Worm (Caenorhabditis elegans) whole organism, young adult: ENCODE measurements around the gene F54D5.5.

ENCODE experiments used
- B0019.2 ChIP-seq: fragments of 200-800 bp; sonication (Bioruptor generic); conservative IDR thresholded peaks from 2 replicates; pipeline ENCODE4 v1.3.6; 2022; ENCODE audit warnings: missing genetic modification reagents, missing genetic modification characterization, missing compliant biosample characterization
- B0035.1 ChIP-seq: sonication (generic microtip); optimal IDR thresholded peaks from 2 replicates; lab custom pipeline; 2016; ENCODE audit warnings: missing genetic modification characterization, mild to moderate bottlenecking, missing compliant biosample characterization, missing genotype, missing genetic modification reagents
- C17E4.6 ChIP-seq: fragments of 200-800 bp; sonication (Bioruptor generic); IDR thresholded peaks from 2 replicates; pipeline ENCODE4 v1.3.6; 2022; ENCODE audit warnings: missing genetic modification reagents, missing genetic modification characterization, missing compliant biosample characterization
- F37B4.10 ChIP-seq: fragments of 200-800 bp; sonication (Bioruptor generic); IDR thresholded peaks from 2 replicates; pipeline ENCODE4 v1.3.6; 2022; ENCODE audit warnings: missing genetic modification characterization, missing compliant biosample characterization
- F57C9.4 ChIP-seq: sonication (generic microtip); optimal IDR thresholded peaks from 2 replicates; lab custom pipeline; 2017; ENCODE audit warnings: mild to moderate bottlenecking, missing genetic modification characterization, missing compliant biosample characterization
- K12H6.12 ChIP-seq: fragments of 200-800 bp; sonication (Bioruptor generic); optimal IDR thresholded peaks from 2 replicates; lab custom pipeline; 2018; ENCODE audit warnings: mild to moderate bottlenecking, missing genetic modification characterization, missing compliant biosample characterization
- T07F8.4 ChIP-seq: sonication (generic microtip); optimal IDR thresholded peaks from 2 replicates; lab custom pipeline; 2016; ENCODE audit warnings: mild to moderate bottlenecking, missing genetic modification characterization, moderate library complexity, missing compliant biosample characterization
- Y53F4B.3 ChIP-seq: fragments of 200-800 bp; sonication (Bioruptor generic); IDR thresholded peaks from 2 replicates; pipeline ENCODE4 v1.3.6; 2022; ENCODE audit warnings: missing genetic modification reagents, missing genetic modification characterization, missing compliant biosample characterization
- Y53G8AR.9 ChIP-seq: fragments of 200-800 bp; sonication (Bioruptor generic); conservative IDR thresholded peaks from 2 replicates; pipeline ENCODE4 v1.3.6; 2022; ENCODE audit warnings: missing genetic modification reagents, missing genetic modification characterization, missing compliant biosample characterization
- Y56A3A.18 ChIP-seq: fragments of 200-800 bp; sonication (Bioruptor generic); IDR thresholded peaks from 2 replicates; pipeline ENCODE4 v1.3.6; 2022; ENCODE audit warnings: missing genetic modification reagents, missing genetic modification characterization, missing compliant biosample characterization
- Y95B8A.8 ChIP-seq: fragments of 200-800 bp; sonication (Bioruptor generic); IDR thresholded peaks from 2 replicates; pipeline ENCODE4 v1.3.6; 2022; ENCODE audit warnings: missing genetic modification reagents, missing genetic modification characterization, missing compliant biosample characterization
- aptf-2 ChIP-seq: fragments of 200-800 bp; sonication (Bioruptor generic); conservative IDR thresholded peaks from 2 replicates; pipeline ENCODE4 v1.3.6; 2022; ENCODE audit warnings: missing genetic modification reagents, missing genetic modification characterization, missing compliant biosample characterization
- athp-1 ChIP-seq: sonication (generic microtip); optimal IDR thresholded peaks from 2 replicates; lab custom pipeline; 2017; ENCODE audit warnings: mild to moderate bottlenecking, missing genetic modification characterization, missing compliant biosample characterization
- attf-3 ChIP-seq: fragments of 200-800 bp; sonication (Bioruptor generic); conservative IDR thresholded peaks from 2 replicates; pipeline ENCODE4 v1.3.6; 2022; ENCODE audit warnings: missing genetic modification reagents, missing genetic modification characterization, missing compliant biosample characterization
- attf-5 ChIP-seq: fragments of 200-800 bp; sonication (Bioruptor generic); optimal IDR thresholded peaks from 2 replicates; lab custom pipeline; 2018; ENCODE audit warnings: mild to moderate bottlenecking, missing genetic modification characterization, missing compliant biosample characterization
- attf-6 ChIP-seq: fragments of 200-800 bp; sonication (Bioruptor generic); IDR thresholded peaks from 2 replicates; pipeline ENCODE4 v1.3.6; 2022; ENCODE audit warnings: missing genetic modification reagents, missing genetic modification characterization, missing compliant biosample characterization
- ccch-3 ChIP-seq: fragments of 200-800 bp; sonication (Bioruptor generic); optimal IDR thresholded peaks from 2 replicates; lab custom pipeline; 2018; ENCODE audit warnings: mild to moderate bottlenecking, missing genetic modification characterization, missing compliant biosample characterization
- ceh-58 ChIP-seq: fragments of 200-800 bp; sonication (Bioruptor generic); IDR thresholded peaks from 2 replicates; pipeline ENCODE4 v1.3.6; 2022; ENCODE audit warnings: missing genetic modification characterization, missing compliant biosample characterization
- ceh-79 ChIP-seq: sonication (generic microtip); optimal IDR thresholded peaks from 2 replicates; lab custom pipeline; 2017; ENCODE audit warnings: mild to moderate bottlenecking, missing genetic modification characterization, missing compliant biosample characterization
- ceh-91 ChIP-seq: fragments of 200-800 bp; sonication (Bioruptor generic); IDR thresholded peaks from 2 replicates; pipeline ENCODE4 v1.3.6; 2022; ENCODE audit warnings: missing genetic modification reagents, missing genetic modification characterization, missing compliant biosample characterization
- dox-1 ChIP-seq: fragments of 200-800 bp; sonication (Bioruptor generic); IDR thresholded peaks from 2 replicates; pipeline ENCODE4 v1.3.6; 2022; ENCODE audit warnings: missing genetic modification reagents, missing genetic modification characterization, missing compliant biosample characterization
- dpl-1 ChIP-seq: fragments of 150-350 bp; optimal IDR thresholded peaks from 2 replicates; lab custom pipeline; 2014; ENCODE audit warnings: missing biosample characterization, missing genetic modification reagents, missing genetic modification characterization
- efl-1 ChIP-seq: fragments of 150-350 bp; optimal IDR thresholded peaks from 2 replicates; lab custom pipeline; 2014; ENCODE audit warnings: missing biosample characterization, missing genetic modification reagents, missing genetic modification characterization
- ekl-4 ChIP-seq: fragments of 200-800 bp; sonication (Bioruptor generic); IDR thresholded peaks from 2 replicates; pipeline ENCODE4 v1.3.6; 2022; ENCODE audit warnings: missing genetic modification reagents, missing genetic modification characterization, missing compliant biosample characterization
- gei-17 ChIP-seq: fragments of 200-800 bp; sonication (Bioruptor generic); optimal IDR thresholded peaks from 2 replicates; lab custom pipeline; 2018; ENCODE audit warnings: mild to moderate bottlenecking, missing genetic modification characterization, missing compliant biosample characterization
- him-1 ChIP-seq: sonication (generic microtip); optimal IDR thresholded peaks from 2 replicates; lab custom pipeline; 2016; ENCODE audit warnings: missing genotype, missing genetic modification reagents, missing genetic modification characterization, missing compliant biosample characterization
- hlh-26 ChIP-seq: fragments of 200-800 bp; sonication (Bioruptor generic); conservative IDR thresholded peaks from 2 replicates; pipeline ENCODE4 v1.3.6; 2022; ENCODE audit warnings: missing genetic modification reagents, missing genetic modification characterization, missing compliant biosample characterization
- let-526 ChIP-seq: fragments of 200-800 bp; sonication (Bioruptor generic); IDR thresholded peaks from 2 replicates; pipeline ENCODE4 v1.3.6; 2022; ENCODE audit warnings: missing genetic modification reagents, missing genetic modification characterization, missing compliant biosample characterization
- madf-10 ChIP-seq: sonication (generic microtip); optimal IDR thresholded peaks from 2 replicates; lab custom pipeline; 2016; ENCODE audit warnings: mild to moderate bottlenecking, missing genetic modification characterization, missing compliant biosample characterization
- mel-28 ChIP-seq: sonication (generic microtip); optimal IDR thresholded peaks from 2 replicates; lab custom pipeline; 2016; ENCODE audit warnings: borderline replicate concordance, mild to moderate bottlenecking, missing genetic modification characterization, missing compliant biosample characterization
- mes-4 ChIP-seq: sonication (generic microtip); optimal IDR thresholded peaks from 2 replicates; lab custom pipeline; 2016; ENCODE audit warnings: missing genotype, missing genetic modification characterization, missing compliant biosample characterization
- mxl-1 ChIP-seq: sonication (generic microtip); optimal IDR thresholded peaks from 2 replicates; lab custom pipeline; 2016; ENCODE audit warnings: missing genetic modification characterization, missing compliant biosample characterization
- nfya-1 ChIP-seq: sonication (generic microtip); optimal IDR thresholded peaks from 2 replicates; lab custom pipeline; 2017; ENCODE audit warnings: antibody characterized with exemption, missing compliant biosample characterization, missing genetic modification characterization, borderline replicate concordance; ENCODE audit not compliant: insufficient read depth
- nfyb-1 ChIP-seq: fragments of 200-800 bp; sonication (Bioruptor generic); IDR thresholded peaks from 2 replicates; pipeline ENCODE4 v1.3.6; 2022; ENCODE audit warnings: missing genetic modification reagents, missing genetic modification characterization, missing compliant biosample characterization
- nhr-179 ChIP-seq: sonication (generic microtip); optimal IDR thresholded peaks from 2 replicates; lab custom pipeline; 2016; ENCODE audit warnings: mild to moderate bottlenecking, missing genetic modification characterization, missing compliant biosample characterization
- nhr-90 ChIP-seq: sonication (generic microtip); optimal IDR thresholded peaks from 2 replicates; lab custom pipeline; 2016; ENCODE audit warnings: missing genotype, mild to moderate bottlenecking, missing genetic modification characterization, missing compliant biosample characterization
- sdz-38 ChIP-seq: sonication (generic microtip); optimal IDR thresholded peaks from 2 replicates; lab custom pipeline; 2016; ENCODE audit warnings: missing genotype, missing genetic modification characterization, missing compliant biosample characterization
- snpc-1.1 ChIP-seq: sonication (generic microtip); optimal IDR thresholded peaks from 2 replicates; lab custom pipeline; 2017; ENCODE audit warnings: missing genetic modification characterization, mild to moderate bottlenecking, missing compliant biosample characterization, antibody characterized with exemption, moderate library complexity, missing genotype, missing genetic modification reagents; ENCODE audit not compliant: insufficient read depth
- snpc-1.3 ChIP-seq: sonication (generic microtip); optimal IDR thresholded peaks from 2 replicates; lab custom pipeline; 2017; ENCODE audit warnings: missing genetic modification characterization, mild to moderate bottlenecking, missing compliant biosample characterization, antibody characterized with exemption, moderate library complexity, missing genotype, missing genetic modification reagents; ENCODE audit not compliant: insufficient read depth
- snpc-3.4 ChIP-seq: sonication (generic microtip); optimal IDR thresholded peaks from 2 replicates; lab custom pipeline; 2017; ENCODE audit warnings: missing genetic modification characterization, mild to moderate bottlenecking, missing compliant biosample characterization, antibody characterized with exemption, moderate library complexity, missing genotype, missing genetic modification reagents
- sptf-2 ChIP-seq: fragments of 200-800 bp; sonication (Bioruptor generic); optimal IDR thresholded peaks from 2 replicates; lab custom pipeline; 2018; ENCODE audit warnings: mild to moderate bottlenecking, missing genetic modification characterization, missing compliant biosample characterization
- tbp1 ChIP-seq: fragments of 200-800 bp; sonication (Bioruptor generic); optimal IDR thresholded peaks from 2 replicates; lab custom pipeline; 2018; ENCODE audit warnings: mild to moderate bottlenecking, missing genetic modification characterization, missing compliant biosample characterization
- xnd-1 ChIP-seq: sonication (generic microtip); optimal IDR thresholded peaks from 2 replicates; lab custom pipeline; 2016; ENCODE audit warnings: missing genotype, missing genetic modification reagents, missing genetic modification characterization, missing compliant biosample characterization
- zfh-2 ChIP-seq: fragments of 200-800 bp; sonication (Bioruptor generic); conservative IDR thresholded peaks from 2 replicates; pipeline ENCODE4 v1.3.6; 2022; ENCODE audit warnings: missing genetic modification reagents, missing genetic modification characterization, missing compliant biosample characterization
- zim-3 ChIP-seq: sonication (generic microtip); optimal IDR thresholded peaks from 2 replicates; lab custom pipeline; 2017; ENCODE audit warnings: mild to moderate bottlenecking, missing genetic modification characterization, moderate library complexity, missing compliant biosample characterization
- ztf-25 ChIP-seq: fragments of 200-800 bp; sonication (Bioruptor generic); IDR thresholded peaks from 2 replicates; pipeline ENCODE4 v1.3.6; 2022; ENCODE audit warnings: missing genetic modification reagents, missing genetic modification characterization, missing compliant biosample characterization
- ztf-28 ChIP-seq: fragments of 200-800 bp; sonication (Bioruptor generic); IDR thresholded peaks from 2 replicates; pipeline ENCODE4 v1.3.6; 2022; ENCODE audit warnings: missing genetic modification reagents, missing genetic modification characterization, missing compliant biosample characterization
- ztf-6 ChIP-seq: fragments of 200-800 bp; sonication (Bioruptor generic); IDR thresholded peaks from 2 replicates; pipeline ENCODE4 v1.3.6; 2022; ENCODE audit warnings: missing genetic modification reagents, missing genetic modification characterization, missing compliant biosample characterization

Gene F54D5.5

DNA sequence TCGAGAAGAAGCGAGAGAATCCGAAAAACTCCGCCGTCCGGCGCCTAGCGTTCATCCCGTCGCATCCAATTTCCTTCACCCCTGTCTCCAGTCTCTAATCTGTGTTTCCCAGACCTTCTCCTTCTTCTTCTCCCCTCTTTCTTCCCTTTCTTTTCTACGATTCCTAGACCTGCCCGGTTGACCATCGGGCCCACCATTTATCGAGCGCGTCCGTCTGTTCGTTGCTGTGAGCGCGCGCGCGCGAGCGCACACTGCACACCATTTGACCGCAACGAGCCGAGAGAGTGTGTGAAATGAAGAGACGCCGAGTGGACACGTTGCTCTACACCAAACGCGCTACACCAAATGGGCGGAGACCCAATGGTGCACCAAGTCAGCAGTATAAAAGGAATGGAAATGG lies 29.7 kb downstream of the F54D5.5 start (continued):
- TF ChIP-seq B0019.2 (GFP tag; lab: Robert Waterston, UW): peak; percentile 28; the same call in 1 of the 2 replicates
- peak; percentile 59 for TF ChIP-seq tbp1 (GFP tag; lab: Kevin White, UChicago)
- peak; percentile 85 for TF ChIP-seq zfh-2 (GFP tag; lab: Robert Waterston, UW)
- TF ChIP-seq snpc-1.3 (tag; lab: Kevin White, UChicago): no peak
- no peak for TF ChIP-seq nfya-1 (tag; lab: Kevin White, UChicago)
- TF ChIP-seq mel-28: no peak
- no peak for TF ChIP-seq Y56A3A.18
- TF ChIP-seq ztf-6 (GFP tag; lab: Robert Waterston, UW): no peak
- no peak for TF ChIP-seq zim-3
- TF ChIP-seq nhr-90 (tag; lab: Kevin White, UChicago): no peak
- peak; percentile 85 for TF ChIP-seq aptf-2 (GFP tag; lab: Robert Waterston, UW)
- TF ChIP-seq let-526: no peak
- peak; percentile 88 for TF ChIP-seq dpl-1
- TF ChIP-seq T07F8.4 (tag; lab: Kevin White, UChicago): no peak
- peak; percentile 89 for TF ChIP-seq snpc-3.4 (tag; lab: Kevin White, UChicago)
- TF ChIP-seq him-1 (tag; lab: Kevin White, UChicago): peak; percentile 30
- TF ChIP-seq snpc-1.1 (tag; lab: Kevin White, UChicago): no peak
- TF ChIP-seq xnd-1 (tag; lab: Kevin White, UChicago): peak; percentile 95
- 0 out of 2 replicates have a peak, but pooled peaks have one; percentile 38 for TF ChIP-seq attf-3 (GFP tag; lab: Robert Waterston, UW)
- no peak for TF ChIP-seq attf-5 (GFP tag; lab: Kevin White, UChicago)
- no peak for TF ChIP-seq ceh-79
- TF ChIP-seq mxl-1 (tag; lab: Kevin White, UChicago): no peak
- no peak for TF ChIP-seq F57C9.4
- peak; percentile 40 for TF ChIP-seq athp-1 (tag; lab: Kevin White, UChicago)
- no peak for TF ChIP-seq sptf-2 (GFP tag; lab: Kevin White, UChicago)
- TF ChIP-seq B0035.1 (tag; lab: Kevin White, UChicago): no peak
- 0 out of 2 replicates have a peak, but pooled peaks have one; percentile 51 for TF ChIP-seq ztf-28
- 0 out of 2 replicates have a peak, but pooled peaks have one; percentile 68 for TF ChIP-seq Y53G8AR.9 (GFP tag; lab: Robert Waterston, UW)
- peak; percentile 94 for TF ChIP-seq ceh-91 (GFP tag; lab: Robert Waterston, UW)
- no peak for TF ChIP-seq hlh-26 (GFP tag; lab: Robert Waterston, UW)
- no peak for TF ChIP-seq K12H6.12
- TF ChIP-seq C17E4.6 (GFP tag; lab: Robert Waterston, UW): peak; percentile 78
- TF ChIP-seq ekl-4 (GFP tag; lab: Robert Waterston, UW): peak; percentile 64
- TF ChIP-seq madf-10 (tag; lab: Kevin White, UChicago): no peak
- peak; percentile 78; the same call in 1 of the 2 replicates for TF ChIP-seq F37B4.10 (GFP tag; lab: Robert Waterston, UW)
- peak; percentile 97 for TF ChIP-seq efl-1 (GFP tag; lab: Kevin White, UChicago)
- TF ChIP-seq Y53F4B.3 (GFP tag; lab: Robert Waterston, UW): no peak
- peak; percentile 81; the same call in 1 of the 2 replicates for TF ChIP-seq Y95B8A.8 (GFP tag; lab: Robert Waterston, UW)
- TF ChIP-seq sdz-38 (tag; lab: Kevin White, UChicago): no peak
- peak; percentile 92 for TF ChIP-seq dox-1 (GFP tag; lab: Robert Waterston, UW)
- no peak for TF ChIP-seq nhr-179
- 0 out of 2 replicates have a peak, but pooled peaks have one; percentile 54 for TF ChIP-seq attf-6 (GFP tag; lab: Robert Waterston, UW)
- TF ChIP-seq mes-4 (tag; lab: Kevin White, UChicago): no peak
- TF ChIP-seq ztf-25: no peak
- no peak for TF ChIP-seq nfyb-1 (GFP tag; lab: Robert Waterston, UW)
- no peak for TF ChIP-seq ccch-3 (GFP tag; lab: Kevin White, UChicago)
- no peak for TF ChIP-seq gei-17 (GFP tag; lab: Kevin White, UChicago)
- TF ChIP-seq ceh-58 (GFP tag; lab: Robert Waterston, UW): 0 out of 2 replicates have a peak, but pooled peaks have one; percentile 20
